Fruit fly (Drosophila melanogaster): ENCODE data around the gene strat.

The strat gene

dm6 chr2L:8276287-8276686 is 43.8 kb upstream of the strat start:
- TF ChIP-seq tll (GFP tag; optimal IDR thresholded peaks at IDR 0.05) (peak in 1 of 2 experiments; percentile 98), CG6254 (GFP tag; optimal IDR thresholded peaks at IDR 0.05) (no peak), Doc2 (GFP tag; IDR thresholded peaks at IDR 0.05) (no peak), CG9727 (GFP tag; optimal IDR thresholded peaks at IDR 0.05) (peak; percentile 46), CG17361 (GFP tag; IDR thresholded peaks at IDR 0.05) (no peak), CG2199 (GFP tag; IDR thresholded peaks at IDR 0.05) (peak; percentile 58; the same call in 1 of the 3 replicates), sens (GFP tag) (peak; percentile 81), zen2 (GFP tag; IDR thresholded peaks at IDR 0.05; ENCODE audit: partially characterized antibody) (no peak), zfh2 (GFP tag; optimal IDR thresholded peaks at IDR 0.05) (no peak), CG34224 (GFP tag; IDR thresholded peaks at IDR 0.05; ENCODE audit: partially characterized antibody) (no peak), Fer3 (tag; optimal IDR thresholded peaks at IDR 0.05) (no peak), Side (GFP tag; optimal IDR thresholded peaks at IDR 0.05) (no peak), Asciz (GFP tag; optimal IDR thresholded peaks at IDR 0.05) (no peak), CG9215 (GFP tag; IDR thresholded peaks at IDR 0.05) (no peak), hbn (GFP tag; IDR thresholded peaks at IDR 0.05; ENCODE audit: partially characterized antibody) (no peak), oc (tag; optimal IDR thresholded peaks at IDR 0.05) (peak; percentile 17), Hsf (GFP tag; optimal IDR thresholded peaks at IDR 0.05) (no peak), CG7556 (GFP tag; optimal IDR thresholded peaks at IDR 0.05) (no peak), pfk (GFP tag; optimal IDR thresholded peaks at IDR 0.05) (no peak), C15 (GFP tag; IDR thresholded peaks at IDR 0.05) (no peak), ftz-f1 (GFP tag; optimal IDR thresholded peaks at IDR 0.05) (no peak), da (GFP tag; optimal IDR thresholded peaks at IDR 0.05) (no peak), Dek (tag; optimal IDR thresholded peaks at IDR 0.05) (no peak), ems (GFP tag; optimal IDR thresholded peaks at IDR 0.05) (no peak), CG10209 (GFP tag; optimal IDR thresholded peaks at IDR 0.05) (peak; percentile 44), CG33557 (GFP tag; optimal IDR thresholded peaks at IDR 0.05) (peak; percentile 8), wek (GFP tag; optimal IDR thresholded peaks at IDR 0.05) (no peak), HLH3B (GFP tag; IDR thresholded peaks at IDR 0.05) (no peak), CG8290 (GFP tag; optimal IDR thresholded peaks at IDR 0.05) (no peak), CG8290 (tag; optimal IDR thresholded peaks at IDR 0.05) (peak in 1 of 2 experiments; percentile 21), CG4617 (GFP tag; optimal IDR thresholded peaks at IDR 0.05; ENCODE audit: borderline replicate concordance) (no peak), CG2889 (GFP tag; IDR thresholded peaks at IDR 0.05) (no peak), Bteb2 (GFP tag; optimal IDR thresholded peaks at IDR 0.05) (no peak), lola (GFP tag; optimal IDR thresholded peaks at IDR 0.05) (peak in 1 of 3 experiments; percentile 10), trem (tag; optimal IDR thresholded peaks at IDR 0.05) (no peak), Jarid2 (GFP tag; optimal IDR thresholded peaks at IDR 0.05) (no peak), Xrp1 (GFP tag; IDR thresholded peaks at IDR 0.05) (peak; percentile 58), exex (tag; optimal IDR thresholded peaks at IDR 0.05) (no peak), jigr1 (GFP tag; IDR thresholded peaks at IDR 0.05) (no peak), CG17802 (tag; optimal IDR thresholded peaks at IDR 0.05) (no peak), B-H2 (GFP tag; optimal IDR thresholded peaks at IDR 0.05) (no peak), CG15479 (GFP tag; optimal IDR thresholded peaks at IDR 0.05) (peak; percentile 92), stc (GFP tag; IDR thresholded peaks at IDR 0.05) (no peak), Bgb (GFP tag; IDR thresholded peaks at IDR 0.05; ENCODE audit: partially characterized antibody) (no peak), chm (GFP tag; IDR thresholded peaks at IDR 0.05) (0 out of 2 replicates have a peak, but pooled peaks have one; percentile 45), az2 (GFP tag; optimal IDR thresholded peaks at IDR 0.05) (no peak), Poxn (GFP tag; IDR thresholded peaks at IDR 0.05) (no peak), CG10654 (GFP tag; optimal IDR thresholded peaks at IDR 0.05) (no peak), bigmax (GFP tag; optimal IDR thresholded peaks at IDR 0.05) (no peak), dpn (GFP tag; optimal IDR thresholded peaks at IDR 0.05) (no peak), Antp (GFP tag; optimal IDR thresholded peaks at IDR 0.05) (no peak)

All from whole organism, embryonic.